Worm (Caenorhabditis elegans): ENCODE data around the gene fbxa-82.
A peak's percentile ranks its signal among the peaks of the same experiment; 100 is the strongest.

Gene fbxa-82

DNA sequence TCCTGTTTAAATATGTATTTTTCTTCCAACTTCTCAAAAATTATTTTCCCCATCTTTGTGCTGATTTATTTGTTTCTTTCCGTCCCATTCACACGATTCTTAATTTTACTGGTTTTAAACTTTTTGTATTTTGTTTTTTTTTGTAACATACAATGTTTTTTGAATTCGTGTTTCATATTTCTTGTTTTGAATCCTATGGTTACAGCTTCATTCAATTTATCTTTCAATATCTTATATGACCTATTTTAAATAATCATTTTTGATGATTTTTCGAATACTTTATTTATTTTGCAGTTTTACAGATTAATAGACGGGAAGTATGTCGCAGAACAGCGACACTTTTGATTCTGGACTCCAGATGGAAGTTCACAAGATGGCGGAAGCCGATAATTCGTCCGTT is 47.5 kb downstream of the fbxa-82 start, which contains the start of gene hrde-2:
TSS of gene hrde-2 (plus strand) at position 301 of the 400 bp plus-strand sequence.
- no peak for TF ChIP-seq fkh-8 (tag; optimal IDR thresholded peaks at IDR 0.05)
- TF ChIP-seq nhr-19 (GFP tag; conservative IDR thresholded peaks at IDR 0.05) = no peak
- no peak for TF ChIP-seq nhr-84 (tag; optimal IDR thresholded peaks at IDR 0.05)
- TF ChIP-seq ceh-82 (tag; optimal IDR thresholded peaks at IDR 0.05) = no peak
- no peak for TF ChIP-seq aly-2 (tag; optimal IDR thresholded peaks at IDR 0.05)
- no peak for TF ChIP-seq dsc-1 (tag; optimal IDR thresholded peaks at IDR 0.05)
- no peak for TF ChIP-seq fos-1 (tag; optimal IDR thresholded peaks at IDR 0.05)
- TF ChIP-seq mdl-1 (tag; optimal IDR thresholded peaks at IDR 0.05) = no peak
- TF ChIP-seq lin-14 (GFP tag; optimal IDR thresholded peaks at IDR 0.05) = no peak
- no peak for TF ChIP-seq pax-3 (tag; optimal IDR thresholded peaks at IDR 0.05)

DNA sequence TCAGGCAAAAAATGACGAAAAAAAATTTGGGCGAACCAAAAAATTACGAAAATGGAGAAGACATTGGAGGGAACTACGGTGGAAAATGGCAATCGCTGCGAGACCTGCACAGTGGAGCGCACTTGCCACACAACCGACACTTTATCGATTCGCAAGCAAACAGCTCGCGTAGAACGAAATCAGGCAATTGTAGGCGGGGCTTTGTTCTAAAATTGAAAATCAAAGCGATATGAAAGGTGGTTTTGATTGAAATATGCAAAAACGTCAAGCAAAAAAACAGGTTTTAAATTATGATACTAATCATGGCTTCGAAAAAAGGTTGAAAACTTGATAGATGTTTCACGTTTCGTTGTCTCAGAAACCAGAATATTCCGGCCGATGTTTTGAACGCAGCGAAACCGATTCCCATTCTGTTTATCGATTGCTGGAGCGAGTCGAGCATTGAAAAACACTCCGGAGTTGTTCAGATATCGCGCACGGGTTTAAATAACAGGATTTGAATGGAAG is 50.1 kb downstream of the fbxa-82 start, which contains the start of the genes fib-1 and mut-15:
TSS of gene fib-1 (minus strand) at position 40 of the 507 bp plus-strand sequence.
TSS of gene mut-15 (plus strand) at position 360 of the 507 bp plus-strand sequence.
- TF ChIP-seq C34B4.2 (tag; optimal IDR thresholded peaks at IDR 0.05) = no peak
- peak; percentile 68 for TF ChIP-seq elt-2 (tag; optimal IDR thresholded peaks at IDR 0.05)
- TF ChIP-seq mep-1 (tag; optimal IDR thresholded peaks at IDR 0.05) = peak; percentile 94
- TF ChIP-seq nhr-20 (tag; optimal IDR thresholded peaks at IDR 0.05) = peak; percentile 96
- peak; percentile 91 to 95 for TF ChIP-seq efl-1 (optimal IDR thresholded peaks at IDR 0.05)
- TF ChIP-seq efl-1 (GFP tag; optimal IDR thresholded peaks at IDR 0.05 in 1 of 2) = peak; percentile 84 to 98
- peak; percentile 85 for TF ChIP-seq snpc-4 (tag; optimal IDR thresholded peaks at IDR 0.05)
- TF ChIP-seq sox-4 (tag; optimal IDR thresholded peaks at IDR 0.05) = peak; percentile 87
- peak; percentile 94 for TF ChIP-seq lin-14 (GFP tag; optimal IDR thresholded peaks at IDR 0.05)
- TF ChIP-seq aly-2 (tag; optimal IDR thresholded peaks at IDR 0.05) = peak; percentile 33
- TF ChIP-seq ceh-90 (tag; optimal IDR thresholded peaks at IDR 0.05) = peak; percentile 74
- peak; percentile 86 for TF ChIP-seq egl-13 (tag; optimal IDR thresholded peaks at IDR 0.05)
- no peak for TF ChIP-seq nhr-76 (tag; optimal IDR thresholded peaks at IDR 0.05)
- peak; percentile 77 for TF ChIP-seq ceh-88 (GFP tag; IDR thresholded peaks at IDR 0.05)
- peak; percentile 94 for TF ChIP-seq nhr-90 (tag; optimal IDR thresholded peaks at IDR 0.05; ENCODE audit: poor library complexity)
- TF ChIP-seq vab-15 (tag; optimal IDR thresholded peaks at IDR 0.05) = peak; percentile 92
- peak; percentile 96 for TF ChIP-seq nhr-85 (tag)
- peak; percentile 6 for TF ChIP-seq ama-1 (optimal IDR thresholded peaks at IDR 0.05)
- TF ChIP-seq C04F5.9 (tag; optimal IDR thresholded peaks at IDR 0.05) = peak; percentile 90
- peak; percentile 53 for TF ChIP-seq sup-37 (GFP tag; optimal IDR thresholded peaks at IDR 0.05)
- peak; percentile 74 for TF ChIP-seq fkh-10 (GFP tag; optimal IDR thresholded peaks at IDR 0.05)
- TF ChIP-seq lin-13 (GFP tag; optimal IDR thresholded peaks at IDR 0.05) = peak; percentile 88
- TF ChIP-seq ceh-8 (GFP tag; optimal IDR thresholded peaks at IDR 0.05) = peak; percentile 82
- TF ChIP-seq aha-1 (tag; optimal IDR thresholded peaks at IDR 0.05) = peak; percentile 2
- TF ChIP-seq dpl-1 (GFP tag; optimal IDR thresholded peaks at IDR 0.05) = peak; percentile 85 to 87 (median 85)
- TF ChIP-seq dsc-1 (tag; optimal IDR thresholded peaks at IDR 0.05) = peak; percentile 93
- no peak for TF ChIP-seq nhr-84 (tag; optimal IDR thresholded peaks at IDR 0.05)
- TF ChIP-seq ceh-63 (GFP tag; optimal IDR thresholded peaks at IDR 0.05) = peak; percentile 78
- TF ChIP-seq xbp-1 (tag; optimal IDR thresholded peaks at IDR 0.05) = peak; percentile 94
- peak; percentile 96 for TF ChIP-seq nhr-71 (tag; optimal IDR thresholded peaks at IDR 0.05)
- peak; percentile 97 for TF ChIP-seq rnt-1 (tag; optimal IDR thresholded peaks at IDR 0.05)
- TF ChIP-seq grh-1 (GFP tag; IDR thresholded peaks at IDR 0.05) = peak; percentile 79
- TF ChIP-seq ztf-11 (tag; optimal IDR thresholded peaks at IDR 0.05) = peak in 1 of 2 experiments; percentile 92
- TF ChIP-seq irx-1 (tag; optimal IDR thresholded peaks at IDR 0.05) = peak; percentile 85
- TF ChIP-seq sptf-1 (tag; optimal IDR thresholded peaks at IDR 0.05) = no peak
- TF ChIP-seq fkh-4 (tag; optimal IDR thresholded peaks at IDR 0.05; ENCODE audit: borderline replicate concordance) = peak; percentile 81
- peak; percentile 96 for TF ChIP-seq C16A3.4 (tag; optimal IDR thresholded peaks at IDR 0.05)
- peak; percentile 59 for TF ChIP-seq lin-39 (tag; optimal IDR thresholded peaks at IDR 0.05)
- no peak for TF ChIP-seq ces-1 (GFP tag; optimal IDR thresholded peaks at IDR 0.05)
- no peak for TF ChIP-seq hlh-4 (tag; optimal IDR thresholded peaks at IDR 0.05)
- peak; percentile 96 for TF ChIP-seq nhr-47 (tag; optimal IDR thresholded peaks at IDR 0.05)
- peak; percentile 95 for TF ChIP-seq swsn-7 (tag; optimal IDR thresholded peaks at IDR 0.05)
- TF ChIP-seq unc-30 (tag; optimal IDR thresholded peaks at IDR 0.05) = no peak
- TF ChIP-seq ceh-82 (tag; optimal IDR thresholded peaks at IDR 0.05) = peak; percentile 88 to 97 (median 90)
- TF ChIP-seq nhr-28 (tag; optimal IDR thresholded peaks at IDR 0.05) = no peak
- no peak for TF ChIP-seq tlp-1 (tag; optimal IDR thresholded peaks at IDR 0.05)

All from whole organism, L1 larva.